Worm (Caenorhabditis elegans) whole organism, early embryonic: ENCODE data around the gene spat-3.

Experiments
- B0310.2 ChIP-seq: sonication (generic microtip); optimal IDR thresholded peaks from 2 replicates; lab custom pipeline; 2016; ENCODE audit warnings: mild to moderate bottlenecking, missing genetic modification characterization, missing compliant biosample characterization
- F13C5.2 ChIP-seq: sonication (generic microtip); optimal IDR thresholded peaks from 2 replicates; lab custom pipeline; 2017; ENCODE audit warnings: mild to moderate bottlenecking, missing genetic modification characterization, inconsistent platforms, missing compliant biosample characterization
- aly-1 ChIP-seq: sonication (generic microtip); optimal IDR thresholded peaks from 2 replicates; lab custom pipeline; 2016; ENCODE audit warnings: missing genetic modification characterization, missing compliant biosample characterization
- ama-1 ChIP-seq: fragments of 150-350 bp; optimal IDR thresholded peaks from 2 replicates; lab custom pipeline; 2014
- ceh-13 ChIP-seq: fragments of 200-800 bp; sonication (Bioruptor generic); optimal IDR thresholded peaks from 2 replicates; lab custom pipeline; 2018; ENCODE audit warnings: mild to moderate bottlenecking, missing genetic modification characterization, missing compliant biosample characterization
- ceh-36 ChIP-seq: sonication (generic microtip); optimal IDR thresholded peaks from 2 replicates; lab custom pipeline; 2016; ENCODE audit warnings: missing genetic modification characterization, inconsistent platforms, missing compliant biosample characterization
- ets-7 ChIP-seq: sonication (generic microtip); optimal IDR thresholded peaks from 2 replicates; lab custom pipeline; 2016; ENCODE audit warnings: missing genotype, missing genetic modification characterization, missing compliant biosample characterization
- flt-1 ChIP-seq: fragments of 200-800 bp; sonication (Bioruptor generic); IDR thresholded peaks from 2 replicates; pipeline ENCODE4 v1.3.6; 2022; ENCODE audit warnings: missing genetic modification characterization, missing compliant biosample characterization
- hmbx-1 ChIP-seq: sonication (generic microtip); optimal IDR thresholded peaks from 2 replicates; lab custom pipeline; 2016; ENCODE audit warnings: mild to moderate bottlenecking, missing genetic modification characterization, missing compliant biosample characterization
- hmg-4 ChIP-seq: fragments of 200-800 bp; sonication (Bioruptor generic); optimal IDR thresholded peaks from 2 replicates; lab custom pipeline; 2018; ENCODE audit warnings: mild to moderate bottlenecking, missing genetic modification characterization, missing compliant biosample characterization
- hnd-1 ChIP-seq: sonication (generic microtip); optimal IDR thresholded peaks from 2 replicates; lab custom pipeline; 2016; ENCODE audit warnings: missing genetic modification characterization, missing compliant biosample characterization
- pes-1 ChIP-seq: fragments of 200-800 bp; sonication (Bioruptor generic); IDR thresholded peaks from 2 replicates; pipeline ENCODE4 v1.3.6; 2022; ENCODE audit warnings: missing genetic modification reagents, missing genetic modification characterization, missing compliant biosample characterization
- scrt-1 ChIP-seq: fragments of 200-800 bp; sonication (Bioruptor generic); IDR thresholded peaks from 2 replicates; pipeline ENCODE4 v1.3.6; 2022; ENCODE audit warnings: missing genetic modification characterization, missing compliant biosample characterization
- sea-1 ChIP-seq: fragments of 200-800 bp; sonication (Bioruptor generic); conservative IDR thresholded peaks from 2 replicates; pipeline ENCODE4 v1.3.6; 2022; ENCODE audit warnings: missing genetic modification characterization, missing compliant biosample characterization
- tbx-11 ChIP-seq: fragments of 200-800 bp; sonication (Bioruptor generic); IDR thresholded peaks from 2 replicates; pipeline ENCODE4 v1.3.6; 2022; ENCODE audit warnings: missing genetic modification characterization, missing compliant biosample characterization
- tbx-37 ChIP-seq: fragments of 200-800 bp; sonication (Bioruptor generic); conservative IDR thresholded peaks from 2 replicates; pipeline ENCODE4 v1.3.6; 2022; ENCODE audit warnings: missing genetic modification reagents, missing genetic modification characterization, missing compliant biosample characterization
- tra-4 ChIP-seq: sonication (generic microtip); optimal IDR thresholded peaks from 2 replicates; lab custom pipeline; 2017; ENCODE audit warnings: missing genetic modification characterization, missing compliant biosample characterization

Gene spat-3

DNA sequence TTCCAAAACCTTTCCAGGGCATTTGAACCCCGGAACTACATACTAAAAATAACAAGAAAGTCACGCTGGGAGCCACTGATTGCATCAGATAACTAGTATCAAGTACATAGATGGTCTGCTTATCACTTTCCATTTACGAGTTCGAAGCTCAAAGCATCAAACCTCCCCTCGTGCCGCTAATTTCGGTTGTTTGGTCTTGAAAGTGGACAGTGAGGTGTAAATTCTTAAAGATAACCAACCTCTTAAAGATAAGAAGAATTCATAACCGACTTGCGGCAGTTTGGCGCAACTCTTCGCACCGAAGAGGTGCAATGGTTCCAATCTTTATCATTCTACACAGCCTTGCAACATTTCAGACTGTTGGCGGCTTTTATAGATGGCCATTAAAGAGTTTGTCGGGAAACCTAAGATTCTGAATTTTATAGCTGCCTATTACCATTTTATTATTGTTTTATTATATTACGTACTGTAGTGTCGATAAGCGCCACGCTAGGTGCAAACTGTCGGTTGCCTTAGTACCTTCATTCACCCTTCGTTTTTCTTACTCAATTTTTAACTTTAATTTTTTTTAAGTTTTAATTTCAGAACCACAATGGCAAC, 40.9 kb downstream of the spat-3 start, which contains the start of gene amt-4:
Gene amt-4 (plus strand): TSS at position 586 of the 600 bp plus-strand sequence.
- TF ChIP-seq flt-1 (GFP tag; lab: Robert Waterston, UW) (no peak), aly-1 (tag; lab: Kevin White, UChicago) (no peak), ceh-36 (tag; lab: Kevin White, UChicago) (no peak), sea-1 (GFP tag; lab: Robert Waterston, UW) (no peak), ceh-13 (GFP tag; lab: Kevin White, UChicago) (no peak), scrt-1 (GFP tag; lab: Robert Waterston, UW) (no peak), tra-4 (tag; lab: Kevin White, UChicago) (no peak), hmg-4 (GFP tag; lab: Kevin White, UChicago) (no peak), F13C5.2 (tag; lab: Kevin White, UChicago) (no peak), hmbx-1 (no peak), hnd-1 (no peak), tbx-11 (no peak), pes-1 (no peak), tbx-37 (GFP tag; lab: Robert Waterston, UW) (no peak), B0310.2 (no peak), ama-1 (lab: Kevin White, UChicago) (no peak), ets-7 (no peak)

DNA sequence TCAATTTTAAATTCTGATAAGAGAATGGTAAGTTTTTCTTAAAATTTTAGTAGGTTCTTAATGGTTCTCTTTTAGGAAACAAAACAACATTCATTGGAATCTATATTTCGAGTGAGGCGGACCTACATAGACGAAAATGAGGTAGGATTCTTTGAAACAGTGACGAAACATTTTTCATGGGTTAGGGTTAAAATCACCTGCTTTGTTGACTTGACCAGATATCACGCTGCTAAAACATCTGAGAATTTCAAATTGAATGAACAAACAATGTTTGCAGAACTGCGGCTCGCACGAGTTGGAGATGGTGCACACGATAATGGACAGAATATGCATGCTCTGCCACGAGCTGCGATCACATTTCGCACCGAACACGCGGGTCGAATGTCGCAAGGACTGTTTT, 43.4 kb downstream of the spat-3 start:
- TF ChIP-seq flt-1 (GFP tag; lab: Robert Waterston, UW) (no peak), pes-1 (no peak), B0310.2 (no peak), sea-1 (GFP tag; lab: Robert Waterston, UW) (no peak), tbx-11 (no peak), tra-4 (tag; lab: Kevin White, UChicago) (no peak), ceh-36 (tag; lab: Kevin White, UChicago) (no peak), F13C5.2 (tag; lab: Kevin White, UChicago) (no peak), ama-1 (lab: Kevin White, UChicago) (no peak), hmg-4 (GFP tag; lab: Kevin White, UChicago) (no peak), tbx-37 (GFP tag; lab: Robert Waterston, UW) (no peak)

DNA sequence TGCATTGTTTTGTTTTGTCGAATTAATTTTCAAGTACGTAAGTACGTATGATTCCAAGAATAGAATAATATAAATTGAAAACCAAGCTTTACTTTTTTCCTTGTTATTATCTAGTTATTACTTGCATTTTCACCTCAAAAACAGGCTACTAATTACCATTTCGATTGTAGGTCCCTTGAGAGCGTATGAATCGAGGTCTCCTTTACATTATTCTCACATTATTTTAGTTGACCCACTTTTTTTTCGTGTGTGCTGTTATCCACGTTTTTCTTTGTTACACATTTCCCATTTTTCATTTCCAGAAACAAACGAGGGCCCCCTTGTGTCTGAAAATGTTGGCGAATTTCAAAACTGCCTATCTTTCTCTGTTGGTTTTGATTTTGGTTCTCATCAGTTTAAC, 43.9 kb downstream of the spat-3 start, which contains the start of gene C05E11.6:
Gene C05E11.6 (plus strand): TSS at position 301 of the 400 bp plus-strand sequence.
- TF ChIP-seq scrt-1 (GFP tag; lab: Robert Waterston, UW) (no peak), hnd-1 (no peak), pes-1 (no peak), ets-7 (no peak), hmbx-1 (no peak), ceh-13 (GFP tag; lab: Kevin White, UChicago) (no peak), ceh-36 (tag; lab: Kevin White, UChicago) (no peak), F13C5.2 (tag; lab: Kevin White, UChicago) (no peak), tra-4 (tag; lab: Kevin White, UChicago) (no peak), sea-1 (GFP tag; lab: Robert Waterston, UW) (no peak), ama-1 (lab: Kevin White, UChicago) (no peak), flt-1 (GFP tag; lab: Robert Waterston, UW) (no peak), tbx-11 (no peak), B0310.2 (no peak)

DNA sequence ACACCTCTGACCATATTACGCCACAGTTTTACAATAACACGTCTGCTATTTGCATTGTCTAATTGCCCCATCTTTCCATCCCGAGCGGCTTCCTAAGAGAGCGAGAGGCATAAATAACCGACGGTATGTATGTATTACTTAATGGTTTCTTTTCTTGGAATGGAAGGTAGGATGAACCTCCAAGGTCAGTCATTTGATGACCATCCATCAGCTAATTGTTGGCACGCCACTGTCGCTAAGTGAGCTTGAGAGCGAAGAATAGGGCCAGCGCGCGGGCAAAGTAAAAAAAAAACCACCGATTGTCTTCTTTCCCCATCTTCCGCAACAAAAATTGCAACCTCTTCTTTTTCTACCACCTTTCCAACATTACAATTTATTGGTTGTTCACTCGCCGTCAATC, 49.7 kb downstream of the spat-3 start:
- TF ChIP-seq tbx-11 (no peak), hmbx-1 (no peak), hnd-1 (no peak), F13C5.2 (tag; lab: Kevin White, UChicago) (no peak), ceh-36 (tag; lab: Kevin White, UChicago) (no peak), sea-1 (GFP tag; lab: Robert Waterston, UW) (no peak), scrt-1 (GFP tag; lab: Robert Waterston, UW) (no peak), B0310.2 (no peak), flt-1 (GFP tag; lab: Robert Waterston, UW) (no peak), tra-4 (tag; lab: Kevin White, UChicago) (no peak), aly-1 (tag; lab: Kevin White, UChicago) (no peak), ama-1 (lab: Kevin White, UChicago) (no peak), hmg-4 (GFP tag; lab: Kevin White, UChicago) (no peak), ets-7 (no peak), tbx-37 (GFP tag; lab: Robert Waterston, UW) (no peak), pes-1 (no peak), ceh-13 (GFP tag; lab: Kevin White, UChicago) (no peak)

DNA sequence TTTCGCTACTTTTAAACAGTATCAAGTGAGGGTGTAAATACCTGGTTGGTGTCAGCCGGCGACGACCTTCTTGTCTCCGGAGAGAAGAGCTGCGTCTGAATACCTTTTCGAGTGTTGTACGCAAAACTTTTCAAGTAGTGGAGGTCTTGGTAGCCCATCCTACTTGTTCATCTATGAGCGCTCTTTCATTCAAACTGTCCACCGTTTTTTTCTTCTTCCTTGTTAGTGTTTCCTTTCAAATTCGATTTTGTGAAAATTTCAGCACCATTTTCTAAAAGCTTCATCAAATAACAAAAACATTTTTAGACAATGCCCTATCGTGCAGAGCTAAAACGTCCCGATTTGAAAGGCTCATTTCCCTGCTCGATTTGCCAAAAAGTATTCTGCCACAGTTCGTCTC, 51.3 kb downstream of the spat-3 start, which contains the start of gene ham-2:
Gene ham-2 (plus strand): TSS at position 301 of the 400 bp plus-strand sequence.
- TF ChIP-seq pes-1 (no peak), B0310.2 (no peak), ama-1 (lab: Kevin White, UChicago) (no peak), hnd-1 (no peak), sea-1 (GFP tag; lab: Robert Waterston, UW) (no peak), tbx-37 (GFP tag; lab: Robert Waterston, UW) (no peak), hmbx-1 (no peak), hmg-4 (GFP tag; lab: Kevin White, UChicago) (no peak), ets-7 (no peak), scrt-1 (GFP tag; lab: Robert Waterston, UW) (no peak)

DNA sequence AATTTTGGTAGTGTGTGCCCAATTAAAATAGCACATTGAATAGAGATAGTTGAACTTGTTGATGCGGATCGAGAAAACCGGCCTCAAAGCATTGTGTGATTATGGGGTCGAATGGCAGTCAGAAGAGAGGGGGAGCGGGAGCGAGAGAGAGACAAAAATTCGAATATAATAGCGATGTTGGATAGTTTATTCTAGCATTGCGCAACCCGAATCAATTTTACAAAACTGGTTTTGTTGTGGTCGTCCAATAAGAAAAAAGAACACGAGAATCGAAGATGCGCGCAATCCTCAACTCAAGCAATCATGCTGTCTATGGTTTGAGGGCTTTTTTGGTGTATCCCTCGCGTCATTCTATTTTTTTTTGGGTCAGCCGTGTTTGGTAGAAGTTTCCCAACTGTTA, 52.2 kb downstream of the spat-3 start:
- TF ChIP-seq hnd-1, result no peak
- TF ChIP-seq tbx-11, result no peak
- TF ChIP-seq tbx-37 (GFP tag; lab: Robert Waterston, UW), result no peak

DNA sequence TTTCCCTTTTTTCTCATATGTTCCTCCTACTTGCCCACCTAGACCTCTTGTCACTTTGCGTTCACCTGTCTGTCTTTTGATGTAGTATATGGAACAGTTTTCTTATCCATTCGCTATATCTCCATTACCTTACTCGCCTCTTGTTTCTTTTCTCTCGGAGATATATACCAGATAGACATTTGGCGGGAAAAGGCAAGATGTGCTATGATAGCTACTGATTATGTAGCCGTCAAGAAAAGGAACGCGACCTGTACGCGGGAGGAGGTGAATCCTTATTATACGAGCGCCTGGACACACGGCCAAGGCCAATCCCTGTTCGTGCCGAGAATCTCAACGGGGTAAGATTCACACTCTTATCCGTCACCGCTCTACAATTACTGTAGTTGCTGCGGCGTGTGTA, 52.7 kb downstream of the spat-3 start:
- no peak for TF ChIP-seq tbx-11
- no peak for TF ChIP-seq ceh-13 (GFP tag; lab: Kevin White, UChicago)
- no peak for TF ChIP-seq hmbx-1
- no peak for TF ChIP-seq B0310.2
- no peak for TF ChIP-seq flt-1 (GFP tag; lab: Robert Waterston, UW)
- TF ChIP-seq F13C5.2 (tag; lab: Kevin White, UChicago), result no peak

DNA sequence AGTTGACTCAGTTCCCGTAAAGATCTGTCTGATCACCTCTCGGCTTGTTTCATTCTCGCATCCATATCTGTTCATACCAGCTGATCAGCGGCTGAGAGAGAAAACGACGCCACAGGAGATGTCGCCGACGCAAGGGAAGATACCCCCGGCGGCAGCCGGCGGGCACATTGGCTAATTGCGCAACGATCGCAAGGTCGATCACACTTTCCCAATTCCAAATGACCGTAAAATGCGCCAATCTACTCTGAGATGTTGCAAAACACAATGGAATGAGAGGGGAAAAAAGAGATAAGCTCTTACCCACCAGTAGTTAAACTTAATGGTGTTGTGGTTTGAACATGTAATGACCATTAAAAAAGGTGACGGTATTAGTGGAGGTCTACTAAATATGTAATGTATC, 54.7 kb downstream of the spat-3 start:
- TF ChIP-seq tbx-37 (GFP tag; lab: Robert Waterston, UW), result no peak
- peak; percentile 8 for TF ChIP-seq hmg-4 (GFP tag; lab: Kevin White, UChicago)
- TF ChIP-seq pes-1, result no peak
- TF ChIP-seq scrt-1 (GFP tag; lab: Robert Waterston, UW), result no peak
- no peak for TF ChIP-seq F13C5.2 (tag; lab: Kevin White, UChicago)
- TF ChIP-seq flt-1 (GFP tag; lab: Robert Waterston, UW), result no peak
- TF ChIP-seq tra-4 (tag; lab: Kevin White, UChicago), result no peak
